Worm (Caenorhabditis elegans) whole organism, L4 larva: ENCODE measurements around the gene col-44.
A peak's percentile ranks its signal among the peaks of the same experiment; 100 is the strongest.

Source experiments
- D1046.2 ChIP-seq: fragments of 200-800 bp; sonication (Bioruptor generic); IDR thresholded peaks from 2 replicates; pipeline ENCODE4 v1.3.6; 2022; ENCODE audit warnings: missing genetic modification characterization, missing compliant biosample characterization
- F37D6.2 ChIP-seq: sonication (generic microtip); optimal IDR thresholded peaks from 2 replicates; lab custom pipeline; 2016; ENCODE audit warnings: mild to moderate bottlenecking, missing genetic modification characterization, missing compliant biosample characterization
- F49E8.2 ChIP-seq: sonication (generic microtip); optimal IDR thresholded peaks from 2 replicates; lab custom pipeline; 2016; ENCODE audit warnings: missing compliant biosample characterization, mild to moderate bottlenecking, missing genetic modification characterization, borderline replicate concordance
- T20F7.1 ChIP-seq: fragments of 200-800 bp; sonication (Bioruptor generic); optimal IDR thresholded peaks from 2 replicates; lab custom pipeline; 2018; ENCODE audit warnings: mild to moderate bottlenecking, missing genetic modification characterization, missing compliant biosample characterization
- Y48G9A.11 ChIP-seq: fragments of 200-800 bp; sonication (Bioruptor generic); IDR thresholded peaks from 2 replicates; pipeline ENCODE4 v1.3.6; 2022; ENCODE audit warnings: missing genetic modification reagents, missing genetic modification characterization, missing compliant biosample characterization
- Y75B8A.6 ChIP-seq: fragments of 200-800 bp; sonication (Bioruptor generic); IDR thresholded peaks from 2 replicates; pipeline ENCODE4 v1.3.6; 2022; ENCODE audit warnings: missing genetic modification reagents, missing genetic modification characterization, missing compliant biosample characterization
- aha-1 ChIP-seq: fragments of 150-350 bp; peaks from one replicate; lab custom pipeline; 2014; ENCODE audit warnings: missing biosample characterization, missing genetic modification characterization
- aly-2 ChIP-seq: sonication (generic microtip); optimal IDR thresholded peaks from 2 replicates; lab custom pipeline; 2018; ENCODE audit warnings: missing biosample characterization, missing genetic modification characterization
- ama-1 ChIP-seq: fragments of 150-350 bp; optimal IDR thresholded peaks from 2 replicates; lab custom pipeline; 2014; ENCODE audit warnings: inconsistent platforms, mixed read lengths
- attf-4 ChIP-seq: sonication (generic microtip); optimal IDR thresholded peaks from 3 replicates; lab custom pipeline; 2017; ENCODE audit warnings: missing biosample characterization, missing genetic modification characterization
- ces-1 ChIP-seq: fragments of 150-350 bp; sonication (generic microtip); optimal IDR thresholded peaks from 4 replicates; lab custom pipeline; 2014; ENCODE audit warnings: missing biosample characterization, missing genetic modification reagents, missing genetic modification characterization
- daf-16 ChIP-seq, 3 experiments: sonication (generic microtip); optimal IDR thresholded peaks; 2 replicates each; lab custom pipeline; 2016 to 2017; ENCODE audit warnings: missing genetic modification characterization in 3 of 3, missing genetic modification reagents in 3 of 3, mild to moderate bottlenecking in 2 of 3, missing compliant biosample characterization in 2 of 3, missing biosample characterization in 1 of 3, moderate library complexity in 1 of 3
- dmd-6 ChIP-seq: fragments of 200-800 bp; sonication (Bioruptor generic); IDR thresholded peaks from 2 replicates; pipeline ENCODE4 v1.3.6; 2022; ENCODE audit warnings: missing genetic modification reagents, missing genetic modification characterization, missing compliant biosample characterization
- dpl-1 ChIP-seq: fragments of 150-350 bp; optimal IDR thresholded peaks from 2 replicates; lab custom pipeline; 2014; ENCODE audit warnings: missing biosample characterization, missing genetic modification reagents, missing genetic modification characterization
- duxl-1 ChIP-seq: sonication (generic microtip); optimal IDR thresholded peaks from 2 replicates; lab custom pipeline; 2016; ENCODE audit warnings: mild to moderate bottlenecking, missing genetic modification characterization, moderate library complexity, missing compliant biosample characterization; ENCODE audit not compliant: poor library complexity
- dve-1 ChIP-seq: sonication (generic microtip); optimal IDR thresholded peaks from 2 replicates; lab custom pipeline; 2017; ENCODE audit warnings: antibody characterized with exemption, mild to moderate bottlenecking, missing genetic modification characterization, missing compliant biosample characterization; ENCODE audit not compliant: insufficient read depth
- egl-43 ChIP-seq: fragments of 200-800 bp; sonication (Bioruptor generic); IDR thresholded peaks from 2 replicates; pipeline ENCODE4 v1.3.6; 2022; ENCODE audit warnings: missing genetic modification reagents, missing genetic modification characterization, missing compliant biosample characterization
- fkh-10 ChIP-seq: fragments of 150-350 bp; optimal IDR thresholded peaks from 2 replicates; lab custom pipeline; 2014; ENCODE audit warnings: missing biosample characterization, missing genetic modification reagents, missing genetic modification characterization
- hlh-11 ChIP-seq: fragments of 200-800 bp; sonication (Bioruptor generic); optimal IDR thresholded peaks from 2 replicates; lab custom pipeline; 2018; ENCODE audit warnings: mild to moderate bottlenecking, missing genetic modification characterization, missing compliant biosample characterization
- hlh-30 ChIP-seq: sonication (generic microtip); optimal IDR thresholded peaks from 2 replicates; lab custom pipeline; 2017; ENCODE audit warnings: antibody characterized with exemption, mild to moderate bottlenecking, missing genetic modification characterization, missing compliant biosample characterization; ENCODE audit not compliant: insufficient read depth
- hmg-1.1 ChIP-seq: fragments of 200-800 bp; sonication (Bioruptor generic); IDR thresholded peaks from 2 replicates; pipeline ENCODE4 v1.3.6; 2022; ENCODE audit warnings: missing genetic modification reagents, missing genetic modification characterization, missing compliant biosample characterization
- jun-1 ChIP-seq: fragments of 150-350 bp; optimal IDR thresholded peaks from 2 replicates; lab custom pipeline; 2014; ENCODE audit warnings: missing biosample characterization, missing genetic modification reagents, missing genetic modification characterization
- lim-7 ChIP-seq: fragments of 200-800 bp; sonication (Bioruptor generic); IDR thresholded peaks from 2 replicates; pipeline ENCODE4 v1.3.6; 2022; ENCODE audit warnings: missing genetic modification characterization, missing compliant biosample characterization
- lin-39 ChIP-seq: fragments of 150-350 bp; optimal IDR thresholded peaks from 2 replicates; lab custom pipeline; 2014; ENCODE audit warnings: missing biosample characterization, missing genetic modification reagents, missing genetic modification characterization
- lsy-2 ChIP-seq, 2 experiments: fragments of 150-350 bp in 1 of 2; sonication (generic microtip) in 1 of 2; optimal IDR thresholded peaks; 2 replicates each; lab custom pipeline; 2014 to 2017; ENCODE audit warnings: missing biosample characterization in 2 of 2, missing genetic modification characterization in 2 of 2
- madf-9 ChIP-seq: fragments of 200-800 bp; sonication (Bioruptor generic); conservative IDR thresholded peaks from 2 replicates; pipeline ENCODE4 v1.3.6; 2022; ENCODE audit warnings: missing genetic modification reagents, missing genetic modification characterization, missing compliant biosample characterization
- mdl-1 ChIP-seq, 2 experiments: fragments of 150-350 bp in 1 of 2; sonication (generic microtip) in 1 of 2; optimal IDR thresholded peaks; 2 replicates each; lab custom pipeline; 2014 to 2017; ENCODE audit warnings: missing biosample characterization in 2 of 2, missing genetic modification characterization in 2 of 2
- mep-1 ChIP-seq: fragments of 150-350 bp; sonication (generic microtip); optimal IDR thresholded peaks from 3 replicates; lab custom pipeline; 2014; ENCODE audit warnings: missing biosample characterization, missing genetic modification characterization
- mes-2 ChIP-seq: sonication (generic microtip); optimal IDR thresholded peaks from 2 replicates; lab custom pipeline; 2016; ENCODE audit warnings: missing genotype, mild to moderate bottlenecking, missing genetic modification characterization, missing compliant biosample characterization; ENCODE audit not compliant: poor library complexity, severe bottlenecking
- mxl-3 ChIP-seq: fragments of 200-800 bp; sonication (Bioruptor generic); optimal IDR thresholded peaks from 2 replicates; lab custom pipeline; 2018; ENCODE audit warnings: mild to moderate bottlenecking, missing genetic modification characterization, missing compliant biosample characterization
- nhr-102 ChIP-seq: sonication (generic microtip); optimal IDR thresholded peaks from 2 replicates; lab custom pipeline; 2016; ENCODE audit warnings: mild to moderate bottlenecking, missing genetic modification characterization, moderate library complexity, missing compliant biosample characterization
- nhr-237 ChIP-seq: sonication (generic microtip); optimal IDR thresholded peaks from 2 replicates; lab custom pipeline; 2017; ENCODE audit warnings: missing biosample characterization, missing genetic modification characterization
- nhr-25 ChIP-seq: sonication (generic microtip); optimal IDR thresholded peaks from 2 replicates; lab custom pipeline; 2017; ENCODE audit warnings: missing genetic modification characterization, mild to moderate bottlenecking, missing compliant biosample characterization, antibody characterized with exemption, moderate library complexity, borderline replicate concordance; ENCODE audit not compliant: insufficient read depth
- nhr-28 ChIP-seq: fragments of 150-350 bp; optimal IDR thresholded peaks from 2 replicates; lab custom pipeline; 2014; ENCODE audit warnings: missing biosample characterization, missing genetic modification characterization
- nhr-42 ChIP-seq: fragments of 200-800 bp; sonication (Bioruptor generic); IDR thresholded peaks from 2 replicates; pipeline ENCODE4 v1.3.6; 2022; ENCODE audit warnings: missing genetic modification characterization, missing compliant biosample characterization
- nhr-6 ChIP-seq: fragments of 150-350 bp; optimal IDR thresholded peaks from 2 replicates; lab custom pipeline; 2014; ENCODE audit warnings: missing biosample characterization, missing genetic modification characterization
- php-3 ChIP-seq: fragments of 200-800 bp; sonication (Bioruptor generic); IDR thresholded peaks from 2 replicates; pipeline ENCODE4 v1.3.6; 2022; ENCODE audit warnings: missing genetic modification reagents, missing genetic modification characterization, missing compliant biosample characterization
- pqm-1 ChIP-seq: sonication (generic microtip); optimal IDR thresholded peaks from 2 replicates; lab custom pipeline; 2017; ENCODE audit warnings: missing biosample characterization, missing genetic modification characterization
- rbr-2 ChIP-seq: sonication (generic microtip); optimal IDR thresholded peaks from 2 replicates; lab custom pipeline; 2016; ENCODE audit warnings: missing genotype, missing genetic modification characterization, missing compliant biosample characterization
- sdz-12 ChIP-seq: fragments of 200-800 bp; sonication (Bioruptor generic); optimal IDR thresholded peaks from 2 replicates; lab custom pipeline; 2018; ENCODE audit warnings: mild to moderate bottlenecking, missing genetic modification characterization, missing compliant biosample characterization
- set-16 ChIP-seq: fragments of 200-800 bp; sonication (Bioruptor generic); IDR thresholded peaks from 2 replicates; pipeline ENCODE4 v1.3.6; 2022; ENCODE audit warnings: missing genetic modification reagents, missing genetic modification characterization, missing compliant biosample characterization
- vab-7 ChIP-seq: fragments of 200-800 bp; sonication (Bioruptor generic); IDR thresholded peaks from 2 replicates; pipeline ENCODE4 v1.3.6; 2022; ENCODE audit warnings: missing genetic modification reagents, missing genetic modification characterization, missing compliant biosample characterization
- zip-2 ChIP-seq: fragments of 150-350 bp; optimal IDR thresholded peaks from 2 replicates; lab custom pipeline; 2014; ENCODE audit warnings: missing biosample characterization, missing genetic modification characterization
- ztf-11 ChIP-seq: fragments of 150-350 bp; optimal IDR thresholded peaks from 2 replicates; lab custom pipeline; 2014; ENCODE audit warnings: missing biosample characterization, missing genetic modification characterization
- ztf-7 ChIP-seq: fragments of 150-350 bp; optimal IDR thresholded peaks from 2 replicates; lab custom pipeline; 2014; ENCODE audit warnings: missing biosample characterization, missing genetic modification characterization

Gene col-44

DNA sequence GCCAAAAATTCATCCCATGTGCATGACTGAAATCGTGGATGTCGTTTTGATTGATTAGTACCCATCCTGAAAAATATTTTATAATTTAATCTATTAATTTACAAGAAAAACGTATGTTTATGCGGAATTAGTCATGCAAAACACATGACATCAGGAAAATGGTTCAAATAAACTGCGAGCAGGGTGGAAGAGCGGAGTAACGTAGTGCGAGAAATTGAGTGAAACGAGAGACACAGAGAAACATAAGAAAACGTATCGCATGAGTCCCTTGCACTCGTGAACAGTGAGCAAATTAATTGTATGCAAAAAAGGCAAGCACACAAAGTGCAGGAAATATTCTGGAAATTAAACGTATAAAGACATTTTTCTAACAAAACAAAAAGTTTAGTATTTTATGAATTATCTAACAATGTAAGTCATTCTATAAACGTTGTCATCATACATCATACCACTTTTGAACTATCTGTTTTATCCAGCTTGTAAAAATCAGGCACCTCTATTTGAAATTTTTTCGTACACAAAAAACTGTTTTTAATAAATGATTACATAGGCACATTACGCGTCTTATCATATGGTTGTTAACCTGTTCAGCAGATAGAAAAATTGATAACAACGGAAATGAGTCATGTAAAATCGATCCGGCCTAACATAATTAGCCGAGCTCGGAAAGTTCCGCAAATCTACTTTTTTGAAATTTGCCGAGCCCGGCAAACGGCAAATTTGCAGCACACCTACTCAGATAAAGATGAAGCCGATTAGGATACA, 4.9 kb downstream of the col-44 start, which contains the start of gene F54B11.5:
F54B11.5 (minus strand) TSS at position 66 of the 765 bp plus-strand sequence.
- peak; percentile 97 for TF ChIP-seq hlh-30 (tag; lab: Kevin White, UChicago)
- peak; percentile 59 for TF ChIP-seq mep-1 (tag; lab: Kevin White, UChicago)
- no peak for TF ChIP-seq F49E8.2 (tag; lab: Kevin White, UChicago)
- TF ChIP-seq zip-2 (tag; lab: Kevin White, UChicago): no peak
- no peak for TF ChIP-seq mxl-3 (GFP tag; lab: Kevin White, UChicago)
- TF ChIP-seq lsy-2 (tag; optimal IDR thresholded peaks at IDR 0.05; lab: Kevin White, UChicago): peak in 1 of 2 experiments; percentile 63
- TF ChIP-seq nhr-42 (GFP tag; lab: Robert Waterston, UW): no peak
- no peak for TF ChIP-seq Y48G9A.11 (GFP tag; lab: Robert Waterston, UW)
- peak; percentile 34 for TF ChIP-seq dpl-1 (GFP tag; lab: Kevin White, UChicago)
- TF ChIP-seq ces-1 (GFP tag; lab: Kevin White, UChicago): no peak
- peak in 1 of 2 experiments; percentile 25 for TF ChIP-seq mdl-1 (tag; optimal IDR thresholded peaks at IDR 0.05; lab: Kevin White, UChicago)
- peak; percentile 24 for TF ChIP-seq dve-1
- TF ChIP-seq hmg-1.1 (GFP tag; lab: Robert Waterston, UW): peak; percentile 51; the same call in 1 of the 2 replicates
- TF ChIP-seq T20F7.1 (GFP tag; lab: Kevin White, UChicago): peak; percentile 96
- TF ChIP-seq hlh-11 (tag; lab: Kevin White, UChicago): peak; percentile 60
- no peak for TF ChIP-seq sdz-12 (GFP tag; lab: Kevin White, UChicago)
- TF ChIP-seq D1046.2 (GFP tag; lab: Robert Waterston, UW): no peak
- no peak for TF ChIP-seq daf-16 (GFP tag; optimal IDR thresholded peaks at IDR 0.05; lab: Kevin White, UChicago)
- TF ChIP-seq daf-16 (tag; optimal IDR thresholded peaks at IDR 0.05; lab: Kevin White, UChicago): peak; percentile 44
- peak; percentile 60 for TF ChIP-seq mes-2
- peak; percentile 37 for TF ChIP-seq pqm-1 (tag; lab: Kevin White, UChicago)

DNA sequence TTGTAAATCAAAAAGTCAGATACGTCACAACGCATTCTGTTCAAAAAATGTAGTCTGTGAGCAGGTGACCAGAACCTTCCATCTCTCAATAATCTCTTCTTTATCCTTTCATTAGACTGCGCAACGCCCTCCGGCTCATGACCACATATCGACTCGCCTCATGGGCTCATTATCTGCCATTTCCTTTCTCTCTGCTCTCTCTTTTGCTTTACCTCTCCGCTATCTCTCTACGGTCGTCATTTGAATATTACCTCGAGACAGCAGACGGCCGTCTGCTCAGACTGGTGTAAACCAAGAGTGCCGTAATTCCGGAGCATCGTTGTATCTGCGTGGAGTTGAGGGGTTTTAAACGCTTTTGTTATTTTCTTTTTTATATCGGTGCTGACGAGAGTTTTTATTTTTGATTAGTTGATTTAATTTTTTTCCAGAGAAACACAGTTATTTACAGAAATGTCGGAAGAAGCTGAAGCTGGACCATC, 6.8 kb downstream of the col-44 start, which contains the start of gene bra-1:
bra-1 (plus strand) TSS at position 429 of the 479 bp plus-strand sequence.
- TF ChIP-seq ztf-7 (tag; lab: Kevin White, UChicago) (no peak), lim-7 (GFP tag; lab: Robert Waterston, UW) (no peak), vab-7 (GFP tag; lab: Robert Waterston, UW) (no peak), T20F7.1 (GFP tag; lab: Kevin White, UChicago) (peak; percentile 93), madf-9 (GFP tag; lab: Robert Waterston, UW) (no peak), rbr-2 (tag; lab: Kevin White, UChicago) (peak; percentile 53), nhr-25 (tag; lab: Kevin White, UChicago) (no peak), jun-1 (tag; lab: Kevin White, UChicago) (no peak), php-3 (GFP tag; lab: Robert Waterston, UW) (no peak), attf-4 (tag; lab: Kevin White, UChicago) (no peak), mes-2 (peak; percentile 43), Y75B8A.6 (GFP tag; lab: Robert Waterston, UW) (no peak), hlh-30 (tag; lab: Kevin White, UChicago) (peak; percentile 90), dpl-1 (GFP tag; lab: Kevin White, UChicago) (no peak), lsy-2 (tag; optimal IDR thresholded peaks at IDR 0.05; lab: Kevin White, UChicago) (peak in 1 of 2 experiments; percentile 56), nhr-237 (no peak), dmd-6 (GFP tag; lab: Robert Waterston, UW) (peak; percentile 20; the same call in 1 of the 2 replicates), duxl-1 (tag; lab: Kevin White, UChicago) (no peak), F49E8.2 (tag; lab: Kevin White, UChicago) (no peak), dve-1 (peak; percentile 64), fkh-10 (no peak), nhr-28 (no peak), egl-43 (0 out of 2 replicates have a peak, but pooled peaks have one; percentile 37), aly-2 (tag; lab: Kevin White, UChicago) (no peak), hlh-11 (tag; lab: Kevin White, UChicago) (peak; percentile 54), aha-1 (tag; lab: Kevin White, UChicago) (no peak), ama-1 (no peak), set-16 (no peak), mdl-1 (tag; optimal IDR thresholded peaks at IDR 0.05; lab: Kevin White, UChicago) (peak in 1 of 2 experiments; percentile 22), nhr-6 (tag; lab: Kevin White, UChicago) (peak; percentile 73), lin-39 (tag; lab: Kevin White, UChicago) (no peak), F37D6.2 (tag; lab: Kevin White, UChicago) (peak; percentile 27), nhr-102 (tag; lab: Kevin White, UChicago) (no peak), ztf-11 (tag; lab: Kevin White, UChicago) (no peak)
